Fruit fly (Drosophila melanogaster): ENCODE measurements around the gene CG7886.

CG7886 gene

dm6 chr3R:14654976-14655896, 12.9 kb upstream of the CG7886 start (continued):
- peak; percentile 91 for TF ChIP-seq Optix (GFP tag; IDR thresholded peaks at IDR 0.05)
- TF ChIP-seq CG10959 (GFP tag; IDR thresholded peaks at IDR 0.05) = peak; percentile 89
- peak; percentile 44; the same call in 1 of the 2 replicates for TF ChIP-seq Lim3 (GFP tag; IDR thresholded peaks at IDR 0.05)
- TF ChIP-seq CG17186 (GFP tag; optimal IDR thresholded peaks at IDR 0.05) = peak; percentile 80
- no peak for TF ChIP-seq Lpt (GFP tag; optimal IDR thresholded peaks at IDR 0.05)
- peak; percentile 78 for TF ChIP-seq tx (GFP tag; optimal IDR thresholded peaks at IDR 0.05)
- peak; percentile 90 for TF ChIP-seq CG15011 (GFP tag; optimal IDR thresholded peaks at IDR 0.05)
- TF ChIP-seq Dip2 (GFP tag; IDR thresholded peaks at IDR 0.05) = no peak
- peak; percentile 95 for TF ChIP-seq Meics (GFP tag; optimal IDR thresholded peaks at IDR 0.05)
- TF ChIP-seq lmd (GFP tag; IDR thresholded peaks at IDR 0.05) = peak; percentile 91
- TF ChIP-seq shn (GFP tag; optimal IDR thresholded peaks at IDR 0.05) = peak; percentile 91
- peak; percentile 87 for TF ChIP-seq gsb (GFP tag; IDR thresholded peaks at IDR 0.05)
- TF ChIP-seq CG1602 (GFP tag; optimal IDR thresholded peaks at IDR 0.05) = peak; percentile 90
- peak; percentile 93 for TF ChIP-seq CG10979 (tag; optimal IDR thresholded peaks at IDR 0.05)
- TF ChIP-seq fd96Cb (tag; optimal IDR thresholded peaks at IDR 0.05) = peak; percentile 90
- peak; percentile 32; the same call in 1 of the 2 replicates for TF ChIP-seq inv (GFP tag; IDR thresholded peaks at IDR 0.05; ENCODE audit: partially characterized antibody)
- peak; percentile 92 for TF ChIP-seq CG3847 (GFP tag; IDR thresholded peaks at IDR 0.05)
- peak; percentile 91 for TF ChIP-seq kni (GFP tag; optimal IDR thresholded peaks at IDR 0.05)
- TF ChIP-seq Ptx1 (GFP tag; IDR thresholded peaks at IDR 0.05) = peak; percentile 93
- TF ChIP-seq CG18011 (GFP tag; optimal IDR thresholded peaks at IDR 0.05) = peak; percentile 79
- peak; percentile 91 for TF ChIP-seq ems (GFP tag; optimal IDR thresholded peaks at IDR 0.05)

dm6 chr3R:14654231-14654975, 12.0 kb upstream of the CG7886 start:
- TF ChIP-seq MESR4 (GFP tag; optimal IDR thresholded peaks at IDR 0.05) (no peak), mld (GFP tag; IDR thresholded peaks at IDR 0.05; ENCODE audit: partially characterized antibody) (0 out of 3 replicates have a peak, but pooled peaks have one; percentile 9), Med (GFP tag) (peak; percentile 72), crol (GFP tag; IDR thresholded peaks at IDR 0.05) (peak; percentile 96), CG1792 (GFP tag; optimal IDR thresholded peaks at IDR 0.05) (no peak), slp2 (GFP tag; optimal IDR thresholded peaks at IDR 0.05) (no peak), CG8290 (GFP tag; optimal IDR thresholded peaks at IDR 0.05) (no peak), CG8290 (tag; optimal IDR thresholded peaks at IDR 0.05) (peak in 1 of 2 experiments; percentile 12), CG3163 (GFP tag; optimal IDR thresholded peaks at IDR 0.05) (peak; percentile 70), CG7786 (GFP tag; optimal IDR thresholded peaks at IDR 0.05) (peak; percentile 26), nom (GFP tag; optimal IDR thresholded peaks at IDR 0.05) (peak; percentile 22), CG32772 (GFP tag; IDR thresholded peaks at IDR 0.05) (no peak), ranshi (GFP tag; IDR thresholded peaks at IDR 0.05) (0 out of 2 replicates have a peak, but pooled peaks have one; percentile 4), ara (GFP tag; IDR thresholded peaks at IDR 0.05) (0 out of 2 replicates have a peak, but pooled peaks have one; percentile 12), Ets65A (GFP tag) (peak; percentile 85), CG1603 (tag; optimal IDR thresholded peaks at IDR 0.05) (peak; percentile 35), CG34422 (GFP tag; IDR thresholded peaks at IDR 0.05) (peak; percentile 71), ATbp (GFP tag; optimal IDR thresholded peaks at IDR 0.05) (peak; percentile 44), Dek (tag; optimal IDR thresholded peaks at IDR 0.05) (peak; percentile 11), CG12769 (tag; optimal IDR thresholded peaks at IDR 0.05) (peak; percentile 42), al (GFP tag; IDR thresholded peaks at IDR 0.05) (peak; percentile 7; the same call in 1 of the 2 replicates), CG31224 (GFP tag; IDR thresholded peaks at IDR 0.05) (peak; percentile 38; the same call in 1 of the 2 replicates), CG17328 (GFP tag; IDR thresholded peaks at IDR 0.05) (0 out of 2 replicates have a peak, but pooled peaks have one; percentile 28), sob (GFP tag; IDR thresholded peaks at IDR 0.05) (peak; percentile 14; the same call in 1 of the 2 replicates), CG4360 (GFP tag; IDR thresholded peaks at IDR 0.05) (peak; percentile 63), CG10274 (GFP tag; optimal IDR thresholded peaks at IDR 0.05) (peak; percentile 98), HLH54F (GFP tag; optimal IDR thresholded peaks at IDR 0.05) (no peak)

All from whole organism, embryonic.